Fruit fly (Drosophila melanogaster): ENCODE data around the gene AIF.

Gene AIF

DNA sequence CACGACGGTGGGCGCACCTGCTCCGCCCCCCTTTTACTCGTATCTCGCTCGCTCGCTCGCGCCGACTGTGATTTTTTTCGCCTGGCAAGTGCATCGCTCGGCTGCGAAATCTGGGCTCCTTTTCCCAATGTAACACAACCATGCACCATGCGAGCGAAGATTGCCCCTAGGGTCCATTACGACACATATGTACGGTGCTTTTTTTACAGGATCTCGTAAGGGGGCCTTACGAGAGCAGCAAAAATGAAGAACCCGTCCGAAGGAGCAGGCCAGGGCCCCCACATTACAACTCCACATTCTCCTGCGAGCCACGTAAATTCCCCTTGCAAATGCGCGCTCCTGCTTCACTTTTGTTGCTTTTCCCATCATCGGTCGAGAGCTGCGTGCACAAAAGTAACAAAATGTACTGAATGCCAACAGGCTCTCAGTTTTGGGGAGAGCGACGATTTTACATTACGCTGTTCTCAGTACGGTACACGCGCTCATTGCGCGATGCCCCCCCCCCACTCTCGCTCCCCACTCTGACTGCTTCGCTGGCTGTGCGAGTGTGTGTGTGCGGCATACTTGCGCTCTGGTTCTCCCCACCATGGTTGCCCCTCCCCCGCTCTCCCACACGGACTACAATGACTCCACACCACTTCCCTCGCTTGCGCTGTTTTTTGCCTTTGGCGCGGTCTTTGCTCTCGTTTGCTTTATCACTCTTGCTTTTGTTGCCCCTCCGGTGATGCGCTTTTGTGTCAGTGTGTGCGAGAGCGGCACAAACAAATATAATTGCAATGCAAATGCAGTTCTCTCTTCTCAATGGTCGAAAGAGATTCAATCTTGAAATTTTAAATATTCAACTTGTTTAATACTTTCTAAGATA, 51.5 kb downstream of the AIF start (continued):
- no peak for TF ChIP-seq gem (tag; optimal IDR thresholded peaks at IDR 0.05)
- TF ChIP-seq CG2199 (GFP tag; IDR thresholded peaks at IDR 0.05), result peak; percentile 85; the same call in 2 of the 3 replicates
- TF ChIP-seq CG17385 (GFP tag; optimal IDR thresholded peaks at IDR 0.05), result no peak
- TF ChIP-seq CG17186 (GFP tag; optimal IDR thresholded peaks at IDR 0.05), result peak; percentile 19
- peak; percentile 53; the same call in 1 of the 3 replicates for TF ChIP-seq CG6175 (GFP tag; IDR thresholded peaks at IDR 0.05)
- peak; percentile 34 for TF ChIP-seq sug (tag; optimal IDR thresholded peaks at IDR 0.05)
- TF ChIP-seq CG13424 (tag; optimal IDR thresholded peaks at IDR 0.05), result no peak
- TF ChIP-seq CG9876 (GFP tag; optimal IDR thresholded peaks at IDR 0.05), result no peak
- TF ChIP-seq CG10366 (GFP tag; IDR thresholded peaks at IDR 0.05), result no peak
- no peak for TF ChIP-seq Ravus (GFP tag; IDR thresholded peaks at IDR 0.05)
- no peak for TF ChIP-seq unpg (GFP tag; optimal IDR thresholded peaks at IDR 0.05)
- TF ChIP-seq CG12071 (GFP tag; optimal IDR thresholded peaks at IDR 0.05), result peak; percentile 1
- TF ChIP-seq CG15011 (GFP tag; optimal IDR thresholded peaks at IDR 0.05), result no peak
- TF ChIP-seq CG10959 (GFP tag; IDR thresholded peaks at IDR 0.05), result no peak
- no peak for TF ChIP-seq nau (GFP tag; optimal IDR thresholded peaks at IDR 0.05)
- TF ChIP-seq bigmax (GFP tag; optimal IDR thresholded peaks at IDR 0.05), result no peak
- no peak for TF ChIP-seq esg (GFP tag; conservative IDR thresholded peaks at IDR 0.05)
- TF ChIP-seq Atf6 (GFP tag; IDR thresholded peaks at IDR 0.05), result 0 out of 2 replicates have a peak, but pooled peaks have one; percentile 17
- TF ChIP-seq prd (optimal IDR thresholded peaks at IDR 0.05), result no peak
- TF ChIP-seq prd (GFP tag; IDR thresholded peaks at IDR 0.05), result no peak
- TF ChIP-seq dpn (GFP tag; optimal IDR thresholded peaks at IDR 0.05), result no peak
- peak; percentile 20 for TF ChIP-seq CG15601 (tag; optimal IDR thresholded peaks at IDR 0.05)
- no peak for TF ChIP-seq Ets97D (GFP tag; optimal IDR thresholded peaks at IDR 0.05)
- no peak for TF ChIP-seq gcm (GFP tag; optimal IDR thresholded peaks at IDR 0.05)
- TF ChIP-seq CG31388 (GFP tag; optimal IDR thresholded peaks at IDR 0.05), result no peak
- TF ChIP-seq jigr1 (GFP tag; IDR thresholded peaks at IDR 0.05), result no peak
- TF ChIP-seq Dip2 (GFP tag; IDR thresholded peaks at IDR 0.05), result no peak
- no peak for TF ChIP-seq Hand (GFP tag; optimal IDR thresholded peaks at IDR 0.05)
- no peak for TF ChIP-seq schlank (tag; optimal IDR thresholded peaks at IDR 0.05)
- no peak for TF ChIP-seq NC2α (GFP tag; optimal IDR thresholded peaks at IDR 0.05)
- no peak for TF ChIP-seq B-H2 (GFP tag; optimal IDR thresholded peaks at IDR 0.05)
- TF ChIP-seq pros (GFP tag; optimal IDR thresholded peaks at IDR 0.05), result peak; percentile 65
- no peak for TF ChIP-seq CG6854 (GFP tag; optimal IDR thresholded peaks at IDR 0.05)
- TF ChIP-seq Usf (GFP tag; optimal IDR thresholded peaks at IDR 0.05), result no peak
- TF ChIP-seq CrebB (tag; optimal IDR thresholded peaks at IDR 0.05), result no peak
- no peak for TF ChIP-seq BEAF-32 (GFP tag; optimal IDR thresholded peaks at IDR 0.05)
- no peak for TF ChIP-seq gro (GFP tag; optimal IDR thresholded peaks at IDR 0.05)
- no peak for TF ChIP-seq eyg (GFP tag; optimal IDR thresholded peaks at IDR 0.05)
- no peak for TF ChIP-seq NK7.1 (GFP tag; optimal IDR thresholded peaks at IDR 0.05)
- TF ChIP-seq Pdp1 (GFP tag; optimal IDR thresholded peaks at IDR 0.05), result peak in 1 of 2 experiments; percentile 37
- TF ChIP-seq Hr51 (GFP tag; optimal IDR thresholded peaks at IDR 0.05), result no peak
- TF ChIP-seq Elba2 (GFP tag; optimal IDR thresholded peaks at IDR 0.05), result no peak
- TF ChIP-seq CG6813 (GFP tag; optimal IDR thresholded peaks at IDR 0.05), result no peak
- no peak for TF ChIP-seq Doc2 (GFP tag; IDR thresholded peaks at IDR 0.05)
- TF ChIP-seq CG6765 (GFP tag; optimal IDR thresholded peaks at IDR 0.05), result no peak
- no peak for TF ChIP-seq Hmx (GFP tag; optimal IDR thresholded peaks at IDR 0.05)
